Fruit fly (Drosophila melanogaster) whole organism, embryonic: ENCODE measurements around the gene CG31347.
A peak's percentile ranks its signal among the peaks of the same experiment; 100 is the strongest.

ENCODE experiments used
- Ada2b ChIP-seq: fragments of 200-800 bp; sonication (Bioruptor generic); IDR thresholded peaks from 2 replicates; pipeline ENCODE4 v1.3.6; 2022; ENCODE audit warnings: missing biosample characterization, missing genetic modification characterization
- Antp ChIP-seq: fragments of 200-800 bp; sonication (Bioruptor generic); optimal IDR thresholded peaks from 3 replicates; lab custom pipeline; 2016; ENCODE audit warnings: missing biosample characterization, missing genetic modification characterization
- Awh ChIP-seq: fragments of 200-800 bp; sonication (Bioruptor generic); IDR thresholded peaks from 2 replicates; pipeline ENCODE4, ENCODE4 v1.3.6; 2022; ENCODE audit warnings: missing biosample characterization, missing genetic modification characterization
- CG11696 ChIP-seq: fragments of 200-800 bp; sonication (Bioruptor generic); IDR thresholded peaks from 2 replicates; pipeline ENCODE4 v1.3.6; 2022; ENCODE audit warnings: missing biosample characterization, missing genetic modification characterization
- CG12071 ChIP-seq: fragments of 200-800 bp; sonication (Bioruptor generic); optimal IDR thresholded peaks from 3 replicates; lab custom pipeline; 2018; ENCODE audit warnings: missing biosample characterization, mild to moderate bottlenecking, missing genetic modification characterization
- CG14014 ChIP-seq: fragments of 200-800 bp; sonication (Bioruptor generic); IDR thresholded peaks from 2 replicates; pipeline ENCODE4 v1.3.6; 2022; ENCODE audit warnings: missing biosample characterization, missing genetic modification characterization
- CG16863 ChIP-seq: fragments of 200-800 bp; sonication (Bioruptor generic); optimal IDR thresholded peaks from 3 replicates; lab custom pipeline; 2016; ENCODE audit warnings: missing biosample characterization, missing genetic modification characterization
- CG17802 ChIP-seq: fragments of 200-800 bp; sonication (Bioruptor generic); optimal IDR thresholded peaks from 2 replicates; lab custom pipeline; 2018; ENCODE audit warnings: missing biosample characterization, mild to moderate bottlenecking, missing genetic modification characterization, moderate library complexity
- CG32772 ChIP-seq: fragments of 200-800 bp; sonication (Bioruptor generic); IDR thresholded peaks from 2 replicates; pipeline ENCODE4 v1.3.6; 2022; ENCODE audit warnings: missing biosample characterization, missing genetic modification characterization
- CG33213 ChIP-seq: fragments of 200-800 bp; sonication (Bioruptor generic); optimal IDR thresholded peaks from 3 replicates; lab custom pipeline; 2016; ENCODE audit warnings: missing biosample characterization, missing genetic modification characterization
- CG33557 ChIP-seq: fragments of 200-800 bp; sonication (Bioruptor generic); optimal IDR thresholded peaks from 2 replicates; lab custom pipeline; 2019; ENCODE audit warnings: missing biosample characterization, mild to moderate bottlenecking, missing genetic modification characterization, moderate library complexity
- CG34422 ChIP-seq: fragments of 200-800 bp; sonication (Bioruptor generic); IDR thresholded peaks from 3 replicates; pipeline ENCODE4 v1.3.6; 2022; ENCODE audit warnings: missing biosample characterization, missing genetic modification characterization
- CG3995 ChIP-seq: fragments of 200-800 bp; sonication (Bioruptor generic); optimal IDR thresholded peaks from 3 replicates; lab custom pipeline; 2016; ENCODE audit warnings: missing biosample characterization, missing genetic modification characterization
- CG43689 ChIP-seq: fragments of 200-800 bp; sonication (Bioruptor generic); IDR thresholded peaks from 2 replicates; pipeline ENCODE4 v1.3.6; 2022; ENCODE audit warnings: missing biosample characterization, missing genetic modification characterization
- CG4424 ChIP-seq: fragments of 200-800 bp; sonication (Bioruptor generic); optimal IDR thresholded peaks from 3 replicates; lab custom pipeline; 2016; ENCODE audit warnings: missing biosample characterization, missing genetic modification characterization
- CG6272 ChIP-seq: fragments of 200-800 bp; sonication (Bioruptor generic); IDR thresholded peaks from 2 replicates; pipeline ENCODE4 v1.3.6; 2022; ENCODE audit warnings: missing biosample characterization, missing genetic modification characterization
- CG7372 ChIP-seq: fragments of 200-800 bp; sonication (Bioruptor generic); IDR thresholded peaks from 2 replicates; pipeline ENCODE4 v1.3.6; 2022; ENCODE audit warnings: missing biosample characterization, missing genetic modification characterization
- CG7556 ChIP-seq: fragments of 200-800 bp; sonication (Bioruptor generic); optimal IDR thresholded peaks from 2 replicates; lab custom pipeline; 2017; ENCODE audit warnings: missing biosample characterization, mild to moderate bottlenecking, missing genetic modification characterization
- CG7987 ChIP-seq: fragments of 200-800 bp; sonication (Bioruptor generic); optimal IDR thresholded peaks from 2 replicates; lab custom pipeline; 2018; ENCODE audit warnings: missing biosample characterization, mild to moderate bottlenecking, missing genetic modification characterization, moderate library complexity
- CG8089 ChIP-seq: fragments of 200-800 bp; sonication (Bioruptor generic); optimal IDR thresholded peaks from 3 replicates; lab custom pipeline; 2016; ENCODE audit warnings: missing biosample characterization, missing genetic modification characterization
- CG8944 ChIP-seq: fragments of 200-800 bp; sonication (Bioruptor generic); optimal IDR thresholded peaks from 3 replicates; lab custom pipeline; 2016; ENCODE audit warnings: missing biosample characterization, missing genetic modification characterization
- CG9876 ChIP-seq: fragments of 200-800 bp; sonication (Bioruptor generic); optimal IDR thresholded peaks from 2 replicates; lab custom pipeline; 2016; ENCODE audit warnings: missing biosample characterization, missing genetic modification characterization
- CG9932 ChIP-seq: fragments of 200-800 bp; sonication (Bioruptor generic); IDR thresholded peaks from 2 replicates; pipeline ENCODE4 v1.3.6; 2022; ENCODE audit warnings: missing biosample characterization, missing genetic modification characterization
- CTCF ChIP-seq: fragments of 200-800 bp; sonication (Bioruptor generic); optimal IDR thresholded peaks from 2 replicates; lab custom pipeline; 2017; ENCODE audit warnings: missing biosample characterization, mild to moderate bottlenecking, missing genetic modification characterization, moderate library complexity
- CkIIα-i1 ChIP-seq: fragments of 200-800 bp; sonication (Bioruptor generic); IDR thresholded peaks from 2 replicates; pipeline ENCODE4 v1.3.6; 2022; ENCODE audit warnings: missing biosample characterization, missing genetic modification characterization
- D19B ChIP-seq: fragments of 200-800 bp; sonication (Bioruptor generic); optimal IDR thresholded peaks from 2 replicates; lab custom pipeline; 2017; ENCODE audit warnings: missing biosample characterization, mild to moderate bottlenecking, missing genetic modification characterization
- Deaf1 ChIP-seq: fragments of 200-800 bp; optimal IDR thresholded peaks from 3 replicates; lab custom pipeline; 2019; ENCODE audit warnings: missing biosample characterization, mild to moderate bottlenecking, missing genetic modification characterization, moderate library complexity
- Dip3 ChIP-seq: fragments of 200-800 bp; sonication (Bioruptor generic); optimal IDR thresholded peaks from 3 replicates; lab custom pipeline; 2016; ENCODE audit warnings: missing biosample characterization, missing genetic modification characterization
- Gug ChIP-seq: fragments of 200-800 bp; sonication (Bioruptor generic); IDR thresholded peaks from 4 replicates; pipeline ENCODE4 v1.3.6; 2022; ENCODE audit warnings: missing biosample characterization, missing genetic modification characterization
- HLH54F ChIP-seq: fragments of 200-800 bp; sonication (Bioruptor generic); optimal IDR thresholded peaks from 3 replicates; lab custom pipeline; 2016; ENCODE audit warnings: missing biosample characterization, missing genetic modification characterization
- HLHmδ ChIP-seq: fragments of 200-800 bp; sonication (Bioruptor generic); optimal IDR thresholded peaks from 2 replicates; lab custom pipeline; 2018; ENCODE audit warnings: missing biosample characterization, mild to moderate bottlenecking, missing genetic modification characterization, moderate library complexity
- Hand ChIP-seq: fragments of 200-800 bp; sonication (Bioruptor generic); optimal IDR thresholded peaks from 2 replicates; lab custom pipeline; 2017; ENCODE audit warnings: mild to moderate bottlenecking, missing biosample characterization, missing genetic modification reagents, missing genetic modification characterization
- MESR4 ChIP-seq: fragments of 200-800 bp; sonication (Bioruptor generic); optimal IDR thresholded peaks from 2 replicates; lab custom pipeline; 2018; ENCODE audit warnings: missing biosample characterization, mild to moderate bottlenecking, missing genetic modification characterization, moderate library complexity
- Meics ChIP-seq: fragments of 200-800 bp; sonication (Bioruptor generic); optimal IDR thresholded peaks from 2 replicates; lab custom pipeline; 2017; ENCODE audit warnings: missing biosample characterization, mild to moderate bottlenecking, missing genetic modification characterization
- Oli ChIP-seq: fragments of 200-800 bp; sonication (Bioruptor generic); optimal IDR thresholded peaks from 2 replicates; lab custom pipeline; 2018; ENCODE audit warnings: missing biosample characterization, mild to moderate bottlenecking, missing genetic modification characterization, moderate library complexity
- Sry-δ ChIP-seq: fragments of 200-800 bp; sonication (Bioruptor generic); optimal IDR thresholded peaks from 2 replicates; lab custom pipeline; 2016; ENCODE audit warnings: missing biosample characterization, missing genetic modification characterization
- Xrp1 ChIP-seq: fragments of 200-800 bp; sonication (Bioruptor generic); IDR thresholded peaks from 2 replicates; pipeline ENCODE4 v1.3.6; 2022; ENCODE audit warnings: missing biosample characterization, missing genetic modification characterization
- ac ChIP-seq: fragments of 200-800 bp; sonication (Bioruptor generic); optimal IDR thresholded peaks from 3 replicates; lab custom pipeline; 2017; ENCODE audit warnings: missing biosample characterization, mild to moderate bottlenecking, missing genetic modification characterization
- az2 ChIP-seq: fragments of 200-800 bp; sonication (Bioruptor generic); optimal IDR thresholded peaks from 3 replicates; lab custom pipeline; 2016; ENCODE audit warnings: missing biosample characterization, missing genetic modification characterization
- crp ChIP-seq, 2 experiments: fragments of 200-800 bp; sonication (Bioruptor generic); optimal IDR thresholded peaks; 2 replicates in 1 of 2; 3 replicates in 1 of 2; lab custom pipeline; 2017; ENCODE audit warnings: missing biosample characterization in 2 of 2, missing genetic modification characterization in 2 of 2, mild to moderate bottlenecking in 1 of 2, moderate library complexity in 1 of 2
- danr ChIP-seq: fragments of 200-800 bp; sonication (Bioruptor generic); IDR thresholded peaks from 2 replicates; pipeline ENCODE4 v1.3.6; 2022; ENCODE audit warnings: missing biosample characterization, missing genetic modification characterization
- dm ChIP-seq: fragments of 200-800 bp; sonication (Bioruptor generic); optimal IDR thresholded peaks from 3 replicates; lab custom pipeline; 2016; ENCODE audit warnings: missing biosample characterization, missing genetic modification characterization
- hb ChIP-seq: fragments of 200-800 bp; sonication (Bioruptor generic); IDR thresholded peaks from 3 replicates; pipeline ENCODE4 v1.3.6; 2022; ENCODE audit warnings: missing biosample characterization, missing genetic modification characterization; ENCODE audit not compliant: partially characterized antibody
- inv ChIP-seq: fragments of 200-800 bp; sonication (Bioruptor generic); IDR thresholded peaks from 2 replicates; pipeline ENCODE4 v1.3.6; 2022; ENCODE audit warnings: missing biosample characterization, missing genetic modification characterization; ENCODE audit not compliant: partially characterized antibody
- jing ChIP-seq: fragments of 200-800 bp; sonication (Bioruptor generic); optimal IDR thresholded peaks from 2 replicates; lab custom pipeline; 2018; ENCODE audit warnings: missing biosample characterization, mild to moderate bottlenecking, missing genetic modification characterization
- nerfin-1 ChIP-seq: fragments of 200-800 bp; sonication (Bioruptor generic); optimal IDR thresholded peaks from 3 replicates; lab custom pipeline; 2019; ENCODE audit warnings: missing biosample characterization, mild to moderate bottlenecking, missing genetic modification characterization, moderate library complexity
- ranshi ChIP-seq: fragments of 200-800 bp; sonication (Bioruptor generic); IDR thresholded peaks from 2 replicates; pipeline ENCODE4 v1.3.6; 2022; ENCODE audit warnings: missing biosample characterization, missing genetic modification characterization
- ro ChIP-seq: fragments of 200-800 bp; sonication (Bioruptor generic); IDR thresholded peaks from 2 replicates; pipeline ENCODE4 v1.3.6; 2022; ENCODE audit warnings: missing biosample characterization, missing genetic modification characterization
- seq ChIP-seq: fragments of 200-800 bp; sonication (Bioruptor generic); IDR thresholded peaks from 2 replicates; pipeline ENCODE4 v1.3.6; 2022; ENCODE audit warnings: missing biosample characterization, missing genetic modification characterization
- shn ChIP-seq: fragments of 200-800 bp; sonication (Bioruptor generic); optimal IDR thresholded peaks from 3 replicates; lab custom pipeline; 2016; ENCODE audit warnings: missing biosample characterization, missing genetic modification characterization
- tx ChIP-seq: fragments of 200-800 bp; sonication (Bioruptor generic); optimal IDR thresholded peaks from 2 replicates; lab custom pipeline; 2016; ENCODE audit warnings: missing biosample characterization, missing genetic modification characterization

Gene CG31347

DNA sequence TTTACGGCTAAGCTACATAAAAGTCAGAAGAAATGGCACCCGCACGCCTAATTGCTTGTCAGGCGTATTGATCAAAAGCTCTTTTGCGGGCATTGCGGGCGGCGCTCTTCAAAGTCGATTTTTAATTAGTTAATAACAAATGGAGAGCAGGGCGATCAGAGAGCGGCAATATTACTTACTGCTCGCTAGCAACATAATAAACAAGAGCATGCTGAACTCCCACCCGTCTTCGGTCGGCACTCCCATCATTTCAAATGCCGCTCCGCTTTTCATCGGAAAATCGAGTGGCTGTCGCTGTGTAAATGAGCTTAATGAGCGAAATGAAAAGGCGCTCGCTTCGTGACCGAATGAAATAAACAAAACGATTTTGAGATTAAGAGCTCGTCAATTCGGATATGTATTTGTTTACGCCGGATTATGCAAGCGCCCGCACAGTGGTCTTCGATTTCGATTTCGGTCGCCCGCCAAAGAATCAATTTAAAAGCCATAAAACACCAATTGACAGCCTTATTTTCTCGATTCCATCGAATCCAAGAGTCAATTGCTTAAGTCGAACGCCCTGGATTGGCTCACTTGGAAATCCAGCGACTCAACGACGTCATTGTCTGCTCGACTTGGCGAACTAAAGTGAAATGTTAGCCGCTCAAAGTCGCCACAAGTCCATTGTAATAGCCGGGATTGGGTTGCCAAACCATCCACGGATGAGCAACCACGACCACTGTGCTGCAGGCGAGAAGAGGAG is 38.7 kb downstream of the CG31347 start (continued):
- TF ChIP-seq CG17802 (tag; lab: Kevin White, UChicago) (peak; percentile 13), dm (peak; percentile 77), Sry-δ (GFP tag; lab: Kevin White, UChicago) (peak; percentile 20), ranshi (GFP tag; lab: Robert Waterston, UW) (peak; percentile 76), CG7372 (peak; percentile 84), CG16863 (GFP tag; lab: Kevin White, UChicago) (peak; percentile 84), CG8944 (GFP tag; lab: Kevin White, UChicago) (peak; percentile 86), CG9932 (GFP tag; lab: Robert Waterston, UW) (peak; percentile 76), Xrp1 (peak; percentile 64), CG7987 (no peak), CG43689 (peak; percentile 49), hb (no peak), Dip3 (GFP tag; lab: Kevin White, UChicago) (peak; percentile 60), tx (GFP tag; lab: Kevin White, UChicago) (peak; percentile 72), az2 (GFP tag; lab: Kevin White, UChicago) (peak; percentile 75), Ada2b (GFP tag; lab: Robert Waterston, UW) (peak; percentile 77), CG6272 (GFP tag; lab: Robert Waterston, UW) (peak; percentile 71), shn (GFP tag; lab: Kevin White, UChicago) (peak; percentile 81), CG3995 (GFP tag; lab: Kevin White, UChicago) (peak; percentile 38), ac (no peak), Gug (GFP tag; lab: Robert Waterston, UW) (peak; percentile 81), Awh (GFP tag; lab: Robert Waterston, UW) (peak; percentile 73; the same call in 1 of the 2 replicates), nerfin-1 (tag; lab: Kevin White, UChicago) (peak; percentile 75), seq (GFP tag; lab: Robert Waterston, UW) (peak; percentile 89), inv (GFP tag; lab: Robert Waterston, UW) (no peak), HLH54F (GFP tag; lab: Kevin White, UChicago) (peak; percentile 68), CG33213 (GFP tag; lab: Kevin White, UChicago) (peak; percentile 64), D19B (peak; percentile 70), CG7556 (GFP tag; lab: Kevin White, UChicago) (peak; percentile 85), HLHmδ (GFP tag; lab: Kevin White, UChicago) (no peak), Deaf1 (peak; percentile 47), Meics (GFP tag; lab: Kevin White, UChicago) (peak; percentile 81), jing (GFP tag; lab: Kevin White, UChicago) (peak; percentile 82), danr (GFP tag; lab: Robert Waterston, UW) (peak; percentile 80), CG32772 (GFP tag; lab: Robert Waterston, UW) (peak; percentile 63), Hand (GFP tag; lab: Kevin White, UChicago) (peak; percentile 3), CkIIα-i1 (GFP tag; lab: Robert Waterston, UW) (no peak), CG33557 (no peak), ro (GFP tag; lab: Robert Waterston, UW) (peak; percentile 54; the same call in 1 of the 2 replicates), Oli (peak; percentile 93), CG11696 (GFP tag; lab: Robert Waterston, UW) (0 out of 2 replicates have a peak, but pooled peaks have one; percentile 46), CG9876 (GFP tag; lab: Kevin White, UChicago) (peak; percentile 59), Antp (GFP tag; lab: Kevin White, UChicago) (peak; percentile 89), crp (GFP tag; optimal IDR thresholded peaks at IDR 0.05; lab: Kevin White, UChicago) (peak in 1 of 2 experiments; percentile 49), CG34422 (GFP tag; lab: Robert Waterston, UW) (peak; percentile 77; the same call in 2 of the 3 replicates), MESR4 (GFP tag; lab: Kevin White, UChicago) (no peak), CG12071 (GFP tag; lab: Kevin White, UChicago) (peak; percentile 75), CTCF (GFP tag; lab: Kevin White, UChicago) (peak; percentile 43), CG14014 (peak; percentile 80), CG4424 (GFP tag; lab: Kevin White, UChicago) (peak; percentile 72), CG8089 (GFP tag; lab: Kevin White, UChicago) (peak; percentile 69)
